Worm (Caenorhabditis elegans) whole organism, late embryonic: Measurements from ENCODE around the gene lgc-21.

Experiments
- C38D4.7 ChIP-seq: fragments of 200-800 bp; sonication (Bioruptor generic); optimal IDR thresholded peaks from 2 replicates; lab custom pipeline; 2018; ENCODE audit warnings: mild to moderate bottlenecking, missing genetic modification characterization, moderate library complexity, missing compliant biosample characterization
- F13H6.1 ChIP-seq: sonication (generic microtip); optimal IDR thresholded peaks from 2 replicates; lab custom pipeline; 2016; ENCODE audit warnings: missing genetic modification characterization, missing compliant biosample characterization
- K09A11.1 ChIP-seq: sonication (generic microtip); optimal IDR thresholded peaks from 2 replicates; lab custom pipeline; 2017; ENCODE audit warnings: antibody characterized with exemption, mild to moderate bottlenecking, missing genetic modification characterization, missing compliant biosample characterization; ENCODE audit not compliant: insufficient read depth
- T23F11.4 ChIP-seq: fragments of 200-800 bp; sonication (Bioruptor generic); optimal IDR thresholded peaks from 2 replicates; lab custom pipeline; 2018; ENCODE audit warnings: mild to moderate bottlenecking, missing genetic modification characterization, missing compliant biosample characterization
- Y22D7AL.16 ChIP-seq: sonication (generic microtip); optimal IDR thresholded peaks from 2 replicates; lab custom pipeline; 2016; ENCODE audit warnings: missing genetic modification characterization, missing compliant biosample characterization
- ahr-1 ChIP-seq: sonication (generic microtip); optimal IDR thresholded peaks from 2 replicates; lab custom pipeline; 2016; ENCODE audit warnings: missing genetic modification characterization, missing compliant biosample characterization
- ama-1 ChIP-seq: fragments of 150-350 bp; optimal IDR thresholded peaks from 2 replicates; lab custom pipeline; 2014
- ceh-14 ChIP-seq: sonication (generic microtip); optimal IDR thresholded peaks from 2 replicates; lab custom pipeline; 2016; ENCODE audit warnings: missing genotype, missing genetic modification characterization, missing compliant biosample characterization
- ceh-22 ChIP-seq: sonication (generic microtip); optimal IDR thresholded peaks from 2 replicates; lab custom pipeline; 2017; ENCODE audit warnings: missing biosample characterization, missing genetic modification characterization
- ceh-30 ChIP-seq: fragments of 150-350 bp; optimal IDR thresholded peaks from 2 replicates; lab custom pipeline; 2014; ENCODE audit warnings: missing biosample characterization, missing genetic modification characterization
- ceh-31 ChIP-seq: sonication (generic microtip); optimal IDR thresholded peaks from 2 replicates; lab custom pipeline; 2016; ENCODE audit warnings: missing genetic modification characterization, missing compliant biosample characterization
- ceh-48 ChIP-seq: sonication (generic microtip); optimal IDR thresholded peaks from 2 replicates; lab custom pipeline; 2016; ENCODE audit warnings: missing genetic modification characterization, inconsistent platforms, missing compliant biosample characterization
- ceh-9 ChIP-seq: sonication (generic microtip); optimal IDR thresholded peaks from 2 replicates; lab custom pipeline; 2016; ENCODE audit warnings: mild to moderate bottlenecking, missing genetic modification characterization, inconsistent platforms, missing compliant biosample characterization
- che-1 ChIP-seq: sonication (generic microtip); optimal IDR thresholded peaks from 2 replicates; lab custom pipeline; 2016; ENCODE audit warnings: mild to moderate bottlenecking, missing genetic modification characterization, missing compliant biosample characterization
- fkh-6 ChIP-seq: sonication (generic microtip); optimal IDR thresholded peaks from 2 replicates; lab custom pipeline; 2016; ENCODE audit warnings: missing genetic modification characterization, missing compliant biosample characterization
- gmeb-2 ChIP-seq: sonication (generic microtip); optimal IDR thresholded peaks from 2 replicates; lab custom pipeline; 2016; ENCODE audit warnings: missing genetic modification characterization, inconsistent platforms, missing compliant biosample characterization
- hlh-13 ChIP-seq: fragments of 200-800 bp; sonication (Bioruptor generic); optimal IDR thresholded peaks from 2 replicates; lab custom pipeline; 2018; ENCODE audit warnings: mild to moderate bottlenecking, missing genetic modification characterization, missing compliant biosample characterization
- hlh-30 ChIP-seq: sonication (generic microtip); optimal IDR thresholded peaks from 2 replicates; lab custom pipeline; 2017; ENCODE audit warnings: antibody characterized with exemption, missing genetic modification characterization, missing compliant biosample characterization; ENCODE audit not compliant: insufficient read depth
- hlh-6 ChIP-seq: sonication (generic microtip); optimal IDR thresholded peaks from 2 replicates; lab custom pipeline; 2016; ENCODE audit warnings: missing genotype, missing genetic modification characterization, missing compliant biosample characterization
- lim-6 ChIP-seq: sonication (generic microtip); optimal IDR thresholded peaks from 2 replicates; lab custom pipeline; 2016; ENCODE audit warnings: missing genetic modification characterization, missing compliant biosample characterization
- lin-11 ChIP-seq: fragments of 200-800 bp; sonication (Bioruptor generic); optimal IDR thresholded peaks from 2 replicates; lab custom pipeline; 2018; ENCODE audit warnings: mild to moderate bottlenecking, missing genetic modification characterization, missing compliant biosample characterization
- odd-2 ChIP-seq: sonication (generic microtip); optimal IDR thresholded peaks from 2 replicates; lab custom pipeline; 2017; ENCODE audit warnings: antibody characterized with exemption, mild to moderate bottlenecking, missing genetic modification characterization, missing compliant biosample characterization
- pax-1 ChIP-seq: fragments of 150-350 bp; optimal IDR thresholded peaks from 2 replicates; lab custom pipeline; 2014; ENCODE audit warnings: missing biosample characterization, missing genetic modification characterization
- pha-4 ChIP-seq: fragments of 150-350 bp; optimal IDR thresholded peaks from 2 replicates; lab custom pipeline; 2018; ENCODE audit warnings: missing biosample characterization, missing genetic modification reagents, missing genetic modification characterization
- pqm-1 ChIP-seq: sonication (generic microtip); optimal IDR thresholded peaks from 2 replicates; lab custom pipeline; 2016; ENCODE audit warnings: missing genetic modification characterization, missing compliant biosample characterization
- pros-1 ChIP-seq: fragments of 150-350 bp; optimal IDR thresholded peaks from 2 replicates; lab custom pipeline; 2014; ENCODE audit warnings: missing biosample characterization, missing genetic modification reagents, missing genetic modification characterization
- sox-2 ChIP-seq: fragments of 200-800 bp; sonication (Bioruptor generic); IDR thresholded peaks from 2 replicates; pipeline ENCODE4 v1.3.6; 2022; ENCODE audit warnings: missing genetic modification reagents, missing genetic modification characterization, missing compliant biosample characterization
- syd-9 ChIP-seq: sonication (generic microtip); optimal IDR thresholded peaks from 2 replicates; lab custom pipeline; 2016; ENCODE audit warnings: mild to moderate bottlenecking, missing genetic modification characterization, moderate library complexity, missing compliant biosample characterization
- tbx-2 ChIP-seq: sonication (generic microtip); optimal IDR thresholded peaks from 2 replicates; lab custom pipeline; 2016; ENCODE audit warnings: missing genetic modification characterization, missing compliant biosample characterization
- tbx-7 ChIP-seq: sonication (generic microtip); optimal IDR thresholded peaks from 2 replicates; lab custom pipeline; 2016; ENCODE audit warnings: missing genotype, missing genetic modification characterization, missing compliant biosample characterization
- ttx-3 ChIP-seq: sonication (generic microtip); optimal IDR thresholded peaks from 2 replicates; lab custom pipeline; 2016; ENCODE audit warnings: missing genetic modification reagents, missing genetic modification characterization, missing compliant biosample characterization
- unc-42 ChIP-seq: sonication (generic microtip); optimal IDR thresholded peaks from 2 replicates; lab custom pipeline; 2016; ENCODE audit warnings: missing genotype, missing genetic modification characterization, missing compliant biosample characterization
- unc-55 ChIP-seq: sonication (generic microtip); optimal IDR thresholded peaks from 2 replicates; lab custom pipeline; 2017; ENCODE audit warnings: missing biosample characterization, missing genetic modification reagents, missing genetic modification characterization
- unc-86 ChIP-seq: sonication (generic microtip); optimal IDR thresholded peaks from 2 replicates; lab custom pipeline; 2016; ENCODE audit warnings: missing genetic modification characterization, missing compliant biosample characterization
- zip-5 ChIP-seq: sonication (generic microtip); optimal IDR thresholded peaks from 2 replicates; lab custom pipeline; 2016; ENCODE audit warnings: missing genetic modification characterization, missing compliant biosample characterization
- ztf-16 ChIP-seq: sonication (generic microtip); optimal IDR thresholded peaks from 2 replicates; lab custom pipeline; 2017; ENCODE audit warnings: missing genetic modification characterization, missing compliant biosample characterization

Gene lgc-21

DNA sequence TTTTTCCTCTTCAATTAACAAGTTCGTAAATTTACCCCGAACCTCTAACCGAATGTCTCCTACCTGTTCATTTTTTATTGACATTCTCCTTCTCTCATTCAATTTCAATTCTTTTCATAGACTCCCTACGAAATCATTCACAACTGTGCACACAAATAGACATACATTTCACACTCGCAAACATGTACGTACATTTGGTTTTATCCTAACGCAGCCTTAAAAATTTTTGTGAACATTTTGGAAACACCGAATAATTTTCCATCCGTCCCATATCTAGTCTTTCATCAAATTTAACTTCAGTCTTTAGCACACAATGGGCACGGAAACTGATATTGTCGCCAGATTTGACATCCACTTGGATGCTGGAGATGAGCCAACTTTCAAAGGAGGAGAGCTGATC lies 34.3 kb downstream of the lgc-21 start, which contains the start of gene arrd-25:
Gene arrd-25, plus strand, starts transcription at position 301 of the 400 bp plus-strand sequence.
- TF ChIP-seq pros-1 (tag; lab: Kevin White, UChicago) (no peak), pqm-1 (tag; lab: Kevin White, UChicago) (no peak), ceh-9 (tag; lab: Kevin White, UChicago) (no peak), K09A11.1 (tag; lab: Kevin White, UChicago) (no peak), sox-2 (GFP tag; lab: Robert Waterston, UW) (no peak), lim-6 (tag; lab: Kevin White, UChicago) (no peak)

DNA sequence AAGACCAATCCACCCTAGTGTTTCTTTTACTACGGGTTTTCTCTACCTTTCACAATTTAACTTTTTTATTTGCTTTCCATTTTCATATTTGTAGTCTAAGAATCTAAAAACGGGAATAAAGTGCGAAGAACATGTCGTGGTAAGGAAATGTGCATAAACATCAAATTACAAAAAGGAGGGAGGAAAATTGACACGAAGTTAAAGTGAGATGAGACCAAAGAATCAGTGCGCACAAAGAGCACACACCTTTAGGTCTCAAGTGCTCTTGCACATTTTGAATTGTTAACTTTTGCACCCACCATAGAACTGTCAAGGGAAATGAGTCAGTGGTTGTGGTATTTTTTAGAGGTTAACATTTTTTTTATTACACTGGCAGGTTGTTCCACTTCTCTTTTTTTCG lies 37.3 kb downstream of the lgc-21 start:
- TF ChIP-seq hlh-30 (no peak), ceh-22 (tag; lab: Kevin White, UChicago) (no peak), C38D4.7 (GFP tag; lab: Kevin White, UChicago) (no peak), fkh-6 (tag; lab: Kevin White, UChicago) (no peak), che-1 (no peak), unc-86 (no peak), lin-11 (tag; lab: Kevin White, UChicago) (no peak), ahr-1 (tag; lab: Kevin White, UChicago) (no peak), tbx-7 (no peak), unc-55 (GFP tag; lab: Kevin White, UChicago) (no peak), pros-1 (tag; lab: Kevin White, UChicago) (no peak), ceh-31 (tag; lab: Kevin White, UChicago) (no peak), odd-2 (no peak), hlh-6 (no peak)

DNA sequence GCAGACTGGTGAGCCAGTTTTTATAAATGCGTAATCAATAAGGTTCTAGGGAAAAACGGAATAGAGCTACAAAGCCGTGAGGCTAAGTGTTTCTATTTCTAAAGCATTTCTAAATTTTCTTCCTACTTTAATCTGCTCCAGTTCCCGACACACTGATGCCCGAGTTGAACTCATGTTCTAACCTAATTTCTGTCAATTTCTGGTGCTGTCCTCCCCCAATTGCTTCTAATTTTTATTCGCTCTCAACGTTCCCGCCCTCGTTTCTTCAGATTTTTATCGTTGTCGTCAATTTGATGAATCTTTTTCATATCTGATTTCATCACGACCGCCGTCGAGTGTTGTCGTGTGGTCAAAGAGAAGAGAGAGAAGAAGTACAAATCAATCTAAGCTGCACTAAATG lies 37.9 kb downstream of the lgc-21 start:
- no peak for TF ChIP-seq pax-1 (tag; lab: Kevin White, UChicago)
- no peak for TF ChIP-seq ztf-16 (tag; lab: Kevin White, UChicago)
- TF ChIP-seq odd-2: no peak
- TF ChIP-seq pha-4: no peak
- TF ChIP-seq unc-42: peak; percentile 64
- TF ChIP-seq ceh-48: no peak
- no peak for TF ChIP-seq ama-1 (lab: Kevin White, UChicago)

DNA sequence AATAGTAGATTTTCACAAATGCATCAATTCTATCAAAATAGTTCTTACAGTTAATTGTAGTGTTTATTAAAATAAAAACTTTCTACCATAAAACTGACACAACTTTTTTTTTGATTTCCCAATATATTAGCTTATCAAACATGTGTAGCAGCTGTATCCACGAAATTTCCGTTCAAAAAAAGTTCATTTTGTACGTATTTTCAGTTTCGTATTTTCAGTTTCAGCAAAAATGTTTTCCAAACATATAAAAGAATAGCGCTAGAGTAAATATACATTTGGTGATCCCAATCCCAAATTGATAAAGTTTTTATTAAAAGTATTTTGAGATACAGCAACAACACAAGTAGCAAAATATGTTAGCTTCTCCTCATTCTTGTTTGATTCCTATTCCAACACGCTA lies 38.4 kb downstream of the lgc-21 start:
- no peak for TF ChIP-seq C38D4.7 (GFP tag; lab: Kevin White, UChicago)
- no peak for TF ChIP-seq gmeb-2 (tag; lab: Kevin White, UChicago)
- TF ChIP-seq pqm-1 (tag; lab: Kevin White, UChicago): no peak
- no peak for TF ChIP-seq ttx-3 (tag; lab: Kevin White, UChicago)
- TF ChIP-seq F13H6.1: no peak
- TF ChIP-seq unc-42: no peak
- no peak for TF ChIP-seq syd-9 (tag; lab: Kevin White, UChicago)
- TF ChIP-seq hlh-13: no peak
- no peak for TF ChIP-seq ahr-1 (tag; lab: Kevin White, UChicago)
- no peak for TF ChIP-seq K09A11.1 (tag; lab: Kevin White, UChicago)
- TF ChIP-seq Y22D7AL.16 (tag; lab: Kevin White, UChicago): no peak
- TF ChIP-seq ceh-30: no peak
- TF ChIP-seq pax-1 (tag; lab: Kevin White, UChicago): no peak
- no peak for TF ChIP-seq zip-5 (tag; lab: Kevin White, UChicago)
- TF ChIP-seq T23F11.4 (GFP tag; lab: Kevin White, UChicago): no peak

DNA sequence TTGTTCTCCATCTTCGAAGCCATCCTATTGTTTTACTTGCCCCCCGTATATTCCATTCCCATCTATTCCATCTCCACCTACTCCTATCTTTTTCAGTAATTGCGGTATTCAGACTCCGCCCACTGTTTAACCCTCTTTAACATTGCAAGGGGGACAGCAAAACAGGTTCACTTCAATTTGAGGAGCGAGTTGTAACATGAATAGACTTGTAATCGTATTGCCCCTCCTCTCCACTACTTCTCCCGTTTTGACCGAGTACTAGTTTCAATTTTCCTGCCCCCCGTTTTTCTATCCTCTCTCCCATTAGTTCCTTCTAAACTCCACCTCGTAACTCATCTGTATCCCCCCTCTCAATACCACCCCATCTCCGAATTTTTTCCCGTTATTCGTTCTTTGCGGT lies 39.3 kb downstream of the lgc-21 start:
- TF ChIP-seq unc-42 (peak; percentile 66), zip-5 (tag; lab: Kevin White, UChicago) (no peak), ceh-14 (tag; lab: Kevin White, UChicago) (peak; percentile 60), tbx-2 (peak; percentile 23)
